Worm (Caenorhabditis elegans): ENCODE data around the gene mecr-1.

DNA sequence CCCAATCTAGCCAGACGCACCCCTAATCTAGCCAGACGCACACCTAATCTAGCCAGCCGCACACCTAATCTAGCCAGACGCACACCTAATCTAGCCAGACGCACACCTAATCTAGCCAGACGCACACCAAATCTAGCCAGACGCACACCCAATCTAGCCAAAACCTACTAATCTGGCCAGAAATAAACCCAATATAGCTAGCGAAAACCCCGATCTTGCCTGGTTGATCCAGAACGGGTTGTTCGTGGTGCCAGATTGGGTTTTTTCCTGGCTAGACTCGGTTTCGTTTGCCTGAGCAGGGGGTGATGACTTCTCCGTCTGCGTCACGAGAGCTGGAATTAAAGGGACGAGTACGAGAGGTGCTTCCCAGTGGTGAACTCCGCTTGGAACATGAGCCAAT is 3.0 kb downstream of the mecr-1 start, which contains the start of gene W09H1.3:
- no peak for TF ChIP-seq ceh-13 (GFP tag; optimal IDR thresholded peaks at IDR 0.05)
- TF ChIP-seq pes-1 (GFP tag; IDR thresholded peaks at IDR 0.05) = no peak
- no peak for TF ChIP-seq hnd-1 (tag; optimal IDR thresholded peaks at IDR 0.05)
- no peak for TF ChIP-seq sea-1 (GFP tag; conservative IDR thresholded peaks at IDR 0.05)
- TF ChIP-seq F13C5.2 (tag; optimal IDR thresholded peaks at IDR 0.05) = no peak
